Worm (Caenorhabditis elegans) whole organism, L1 larva: ENCODE measurements around the gene K01A11.3.

ENCODE experiments used
- ceh-90 ChIP-seq: sonication (generic microtip); optimal IDR thresholded peaks from 2 replicates; lab custom pipeline; 2016; ENCODE audit warnings: missing genetic modification characterization, missing compliant biosample characterization
- jun-1 ChIP-seq: fragments of 150-350 bp; optimal IDR thresholded peaks from 2 replicates; lab custom pipeline; 2014; ENCODE audit warnings: missing biosample characterization, missing genetic modification reagents, missing genetic modification characterization
- nhr-28 ChIP-seq: fragments of 150-350 bp; optimal IDR thresholded peaks from 2 replicates; lab custom pipeline; 2014; ENCODE audit warnings: missing biosample characterization, missing genetic modification characterization
- rnt-1 ChIP-seq: sonication (generic microtip); optimal IDR thresholded peaks from 2 replicates; lab custom pipeline; 2016; ENCODE audit warnings: mild to moderate bottlenecking, missing genetic modification characterization, moderate library complexity, missing compliant biosample characterization
- skn-1 ChIP-seq: fragments of 150-350 bp; optimal IDR thresholded peaks from 2 replicates; lab custom pipeline; 2014; ENCODE audit warnings: missing biosample characterization, missing genetic modification characterization
- tbx-2 ChIP-seq: sonication (generic microtip); optimal IDR thresholded peaks from 2 replicates; lab custom pipeline; 2016; ENCODE audit warnings: missing genetic modification characterization, missing compliant biosample characterization
- zag-1 ChIP-seq: fragments of 150-350 bp; optimal IDR thresholded peaks from 2 replicates; lab custom pipeline; 2014; ENCODE audit warnings: missing biosample characterization, missing genetic modification characterization

DNA sequence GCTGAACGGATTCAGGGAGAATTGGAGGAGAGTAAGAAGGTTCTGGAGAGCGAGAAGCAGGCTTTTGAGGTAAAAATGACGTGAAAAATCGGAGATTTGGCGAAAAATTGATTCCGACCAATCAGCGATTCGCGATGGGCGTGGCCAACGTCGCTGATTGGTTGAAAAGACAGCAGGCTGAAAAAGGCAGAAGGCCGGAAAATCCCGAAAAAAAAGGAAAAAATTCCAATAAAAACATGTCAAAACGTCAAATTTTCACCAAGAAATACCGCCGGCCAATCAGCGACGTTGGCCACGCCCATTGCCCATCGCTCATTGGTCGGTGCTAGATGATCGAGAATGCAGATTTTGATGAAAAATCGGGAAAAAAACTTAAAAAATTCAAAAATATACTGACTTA lies 35.0 kb downstream of the K01A11.3 start:
- TF ChIP-seq zag-1 (tag; lab: Kevin White, UChicago) (no peak), ceh-90 (tag; lab: Kevin White, UChicago) (no peak), jun-1 (tag; lab: Kevin White, UChicago) (no peak), tbx-2 (tag; lab: Kevin White, UChicago) (no peak), skn-1 (no peak), nhr-28 (tag; lab: Kevin White, UChicago) (no peak), rnt-1 (tag; lab: Kevin White, UChicago) (no peak)
